Fruit fly (Drosophila melanogaster) whole organism, adult: ENCODE data around the gene CG7601.

ENCODE experiments used
- CG11617 ChIP-seq: fragments of 200-800 bp; sonication (Bioruptor generic); optimal IDR thresholded peaks from 2 replicates; lab custom pipeline; 2017; ENCODE audit warnings: mild to moderate bottlenecking, missing biosample characterization, missing genetic modification reagents, missing genetic modification characterization
- CG12768 ChIP-seq: fragments of 200-800 bp; sonication (Bioruptor generic); optimal IDR thresholded peaks from 2 replicates; lab custom pipeline; 2017; ENCODE audit warnings: missing biosample characterization, missing genetic modification characterization, mild to moderate bottlenecking, moderate library complexity, missing genetic modification reagents
- CG14711 ChIP-seq: fragments of 200-800 bp; sonication (Bioruptor generic); optimal IDR thresholded peaks from 2 replicates; lab custom pipeline; 2018; ENCODE audit warnings: missing biosample characterization, mild to moderate bottlenecking, missing genetic modification characterization, moderate library complexity
- CG1620 ChIP-seq: fragments of 200-800 bp; sonication (Bioruptor generic); optimal IDR thresholded peaks from 2 replicates; lab custom pipeline; 2016; ENCODE audit warnings: missing biosample characterization, missing genetic modification characterization
- CG33017 ChIP-seq: fragments of 200-800 bp; sonication (Bioruptor generic); optimal IDR thresholded peaks from 2 replicates; lab custom pipeline; 2018; ENCODE audit warnings: missing biosample characterization, mild to moderate bottlenecking, missing genetic modification characterization, moderate library complexity
- CG5204 ChIP-seq: fragments of 200-800 bp; sonication (Bioruptor generic); optimal IDR thresholded peaks from 2 replicates; lab custom pipeline; 2016; ENCODE audit warnings: missing biosample characterization, missing genetic modification characterization
- CG7045 ChIP-seq: fragments of 200-800 bp; sonication (Bioruptor generic); optimal IDR thresholded peaks from 2 replicates; lab custom pipeline; 2017; ENCODE audit warnings: missing biosample characterization, mild to moderate bottlenecking, missing genetic modification characterization
- CG7101 ChIP-seq: fragments of 200-800 bp; sonication (Bioruptor generic); optimal IDR thresholded peaks from 2 replicates; lab custom pipeline; 2018; ENCODE audit warnings: missing biosample characterization, mild to moderate bottlenecking, missing genetic modification characterization, moderate library complexity
- Clk ChIP-seq: fragments of 200-800 bp; sonication (Bioruptor generic); optimal IDR thresholded peaks from 2 replicates; lab custom pipeline; 2017; ENCODE audit warnings: missing biosample characterization, missing genetic modification characterization
- Crg-1 ChIP-seq: fragments of 200-800 bp; sonication (Bioruptor generic); optimal IDR thresholded peaks from 2 replicates; lab custom pipeline; 2016; ENCODE audit warnings: missing biosample characterization, missing genetic modification characterization
- Hr96 ChIP-seq: fragments of 200-800 bp; sonication (Bioruptor generic); optimal IDR thresholded peaks from 2 replicates; lab custom pipeline; 2016; ENCODE audit warnings: missing biosample characterization, missing genetic modification characterization
- Mnt ChIP-seq: fragments of 200-800 bp; sonication (Bioruptor generic); optimal IDR thresholded peaks from 2 replicates; lab custom pipeline; 2016; ENCODE audit warnings: missing biosample characterization, mild to moderate bottlenecking, missing genetic modification characterization
- bab1 ChIP-seq: fragments of 200-800 bp; sonication (Bioruptor generic); optimal IDR thresholded peaks from 3 replicates; lab custom pipeline; 2019; ENCODE audit warnings: missing biosample characterization, mild to moderate bottlenecking, missing genetic modification characterization, moderate library complexity
- cic ChIP-seq: fragments of 200-800 bp; sonication (Bioruptor generic); optimal IDR thresholded peaks from 2 replicates; lab custom pipeline; 2017; ENCODE audit warnings: missing biosample characterization, mild to moderate bottlenecking, missing genetic modification characterization, moderate library complexity
- cnc ChIP-seq, 2 experiments: fragments of >200 bp; optimal IDR thresholded peaks; 2 replicates each; lab custom pipeline; 2017
- kay ChIP-seq: fragments of 200-800 bp; sonication (Bioruptor generic); peaks from one replicate; lab custom pipeline; 2016; ENCODE audit warnings: missing biosample characterization, missing genetic modification characterization, borderline replicate concordance
- ovo ChIP-seq: fragments of 200-800 bp; sonication (Bioruptor generic); optimal IDR thresholded peaks from 2 replicates; lab custom pipeline; 2016; ENCODE audit warnings: missing biosample characterization, missing genetic modification characterization
- pad ChIP-seq: fragments of 200-800 bp; sonication (Bioruptor generic); optimal IDR thresholded peaks from 3 replicates; lab custom pipeline; 2017; ENCODE audit warnings: missing biosample characterization, missing genetic modification characterization, mild to moderate bottlenecking, moderate library complexity, missing genetic modification reagents
- tj ChIP-seq: fragments of 200-800 bp; sonication (Bioruptor generic); optimal IDR thresholded peaks from 3 replicates; lab custom pipeline; 2017; ENCODE audit warnings: missing biosample characterization, mild to moderate bottlenecking, missing genetic modification characterization, moderate library complexity
- toe ChIP-seq: fragments of 200-800 bp; sonication (Bioruptor generic); optimal IDR thresholded peaks from 2 replicates; lab custom pipeline; 2016; ENCODE audit warnings: missing biosample characterization, missing genetic modification characterization

Gene CG7601

dm6 chr3R:29765267-29766095 is 28.9 kb upstream of the CG7601 start, which contains the start of gene kay:
Gene kay (plus strand): TSS chr3R:29765995.
- TF ChIP-seq ovo (GFP tag; lab: Kevin White, UChicago) (no peak), CG5204 (GFP tag; lab: Kevin White, UChicago) (no peak), Mnt (GFP tag; lab: Kevin White, UChicago) (no peak), kay (GFP tag; lab: Kevin White, UChicago) (peak; percentile 53), CG1620 (no peak), CG12768 (GFP tag; lab: Kevin White, UChicago) (peak; percentile 60), CG14711 (no peak), CG33017 (tag; lab: Kevin White, UChicago) (no peak), cnc (optimal IDR thresholded peaks at IDR 0.05; lab: Kevin White, UChicago) (no peak), CG11617 (GFP tag; lab: Kevin White, UChicago) (no peak), bab1 (GFP tag; lab: Kevin White, UChicago) (no peak), CG7045 (no peak), tj (no peak), cic (GFP tag; lab: Kevin White, UChicago) (no peak), Hr96 (GFP tag; lab: Kevin White, UChicago) (peak; percentile 2), Clk (no peak), Crg-1 (GFP tag; lab: Kevin White, UChicago) (no peak), pad (GFP tag; lab: Kevin White, UChicago) (no peak), toe (no peak), CG7101 (tag; lab: Kevin White, UChicago) (no peak)

- TF ChIP-seq CG1620 = no peak
- peak; percentile 31 for TF ChIP-seq CG12768 (GFP tag; lab: Kevin White, UChicago)
- peak; percentile 59 for TF ChIP-seq kay (GFP tag; lab: Kevin White, UChicago)
- peak; percentile 76 for TF ChIP-seq tj
These were observed 27.9 kb upstream of the CG7601 start for dm6 chr3R:29764249-29765042.

- TF ChIP-seq toe = no peak
- no peak for TF ChIP-seq cic (GFP tag; lab: Kevin White, UChicago)
- TF ChIP-seq pad (GFP tag; lab: Kevin White, UChicago) = no peak
- no peak for TF ChIP-seq Hr96 (GFP tag; lab: Kevin White, UChicago)
- TF ChIP-seq ovo (GFP tag; lab: Kevin White, UChicago) = no peak
- no peak for TF ChIP-seq kay (GFP tag; lab: Kevin White, UChicago)
- TF ChIP-seq Clk = no peak
- TF ChIP-seq tj = no peak
- TF ChIP-seq CG14711 = no peak
- no peak for TF ChIP-seq CG12768 (GFP tag; lab: Kevin White, UChicago)
- no peak for TF ChIP-seq CG1620
- TF ChIP-seq CG7101 (tag; lab: Kevin White, UChicago) = no peak
- no peak for TF ChIP-seq CG33017 (tag; lab: Kevin White, UChicago)
- TF ChIP-seq CG11617 (GFP tag; lab: Kevin White, UChicago) = no peak
- no peak for TF ChIP-seq Mnt (GFP tag; lab: Kevin White, UChicago)
- TF ChIP-seq CG5204 (GFP tag; lab: Kevin White, UChicago) = no peak
These were observed 27.3 kb upstream of the CG7601 start for dm6 chr3R:29763804-29764203.

dm6 chr3R:29763154-29763553 is 26.6 kb upstream of the CG7601 start:
- TF ChIP-seq kay (GFP tag; lab: Kevin White, UChicago) (no peak), CG1620 (no peak), CG5204 (GFP tag; lab: Kevin White, UChicago) (no peak)

DNA sequence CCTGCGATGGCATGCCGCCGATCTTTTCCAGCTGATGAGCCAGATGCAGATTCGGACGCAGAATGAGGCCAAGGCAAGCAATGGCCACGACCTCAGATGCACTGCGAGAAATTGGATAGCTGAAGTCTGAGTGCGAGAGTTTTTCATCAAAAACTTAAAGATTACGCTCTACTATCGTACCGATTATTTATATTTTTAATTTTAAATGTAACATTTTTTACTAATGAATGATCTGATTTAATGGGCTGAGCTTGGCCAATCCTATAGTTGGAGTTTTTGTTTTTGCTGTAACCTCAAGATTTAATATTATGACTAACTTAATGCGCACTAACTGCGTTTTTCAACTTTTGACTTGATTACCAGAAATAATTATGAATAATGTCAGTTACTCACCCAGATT is 25.8 kb upstream of the CG7601 start:
- no peak for TF ChIP-seq CG7101 (tag; lab: Kevin White, UChicago)

DNA sequence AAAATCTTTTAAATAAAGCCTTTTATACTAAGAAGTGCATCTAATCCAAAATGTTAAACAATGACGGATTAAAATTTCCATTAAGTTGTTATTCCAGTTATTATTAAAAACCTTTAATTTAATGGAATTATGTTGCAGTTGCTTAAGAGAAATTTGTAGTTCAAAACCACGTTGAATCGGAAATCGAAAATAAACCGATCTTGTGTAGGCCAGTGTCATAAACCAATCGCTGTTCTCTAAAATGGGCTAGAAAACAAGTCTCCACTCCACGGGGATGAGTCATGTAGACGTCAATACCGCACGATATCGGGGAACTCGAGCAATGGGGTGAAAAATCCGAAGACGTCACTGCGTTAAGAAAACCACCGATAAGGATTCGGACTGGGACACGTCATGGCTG is 25.0 kb upstream of the CG7601 start:
- TF ChIP-seq kay (GFP tag; lab: Kevin White, UChicago) (peak; percentile 90), CG14711 (no peak)

DNA sequence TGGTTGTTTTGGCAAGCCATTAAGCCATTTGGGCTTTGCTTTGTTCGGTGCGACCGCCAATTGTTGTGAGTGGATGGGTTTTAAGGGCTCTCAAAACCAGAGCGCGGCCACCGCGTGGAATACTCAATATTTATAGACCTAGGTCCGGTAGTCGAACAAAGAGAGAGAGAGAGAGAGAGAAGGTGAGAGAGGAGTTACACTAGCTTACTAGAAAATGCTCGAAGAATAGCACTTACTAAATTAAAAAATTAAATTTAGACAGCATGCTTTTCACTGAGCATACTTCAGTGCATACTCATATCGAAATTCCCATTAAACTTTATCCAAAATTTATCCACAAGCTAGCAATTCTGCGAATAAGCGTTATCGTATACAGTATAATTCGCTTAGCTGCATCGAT is 23.5 kb upstream of the CG7601 start:
- TF ChIP-seq CG12768 (GFP tag; lab: Kevin White, UChicago) (no peak), tj (no peak), CG7045 (no peak), cnc (optimal IDR thresholded peaks at IDR 0.05; lab: Kevin White, UChicago) (no peak), Hr96 (GFP tag; lab: Kevin White, UChicago) (no peak), CG14711 (no peak), CG1620 (no peak), toe (no peak), Crg-1 (GFP tag; lab: Kevin White, UChicago) (no peak), bab1 (GFP tag; lab: Kevin White, UChicago) (no peak), ovo (GFP tag; lab: Kevin White, UChicago) (no peak)
